Worm (Caenorhabditis elegans) whole organism, young adult: ENCODE results near the gene M03F8.7.

Experiments
- B0261.1 ChIP-seq: sonication (generic microtip); optimal IDR thresholded peaks from 2 replicates; lab custom pipeline; 2016; ENCODE audit warnings: mild to moderate bottlenecking, missing genetic modification characterization, moderate library complexity, missing compliant biosample characterization
- B0336.3 ChIP-seq: fragments of 200-800 bp; sonication (Bioruptor generic); IDR thresholded peaks from 2 replicates; pipeline ENCODE4 v1.3.6; 2022; ENCODE audit warnings: missing genetic modification characterization, missing compliant biosample characterization
- F10E7.11 ChIP-seq: sonication (generic microtip); optimal IDR thresholded peaks from 2 replicates; lab custom pipeline; 2017; ENCODE audit warnings: mild to moderate bottlenecking, missing genetic modification characterization, moderate library complexity, missing compliant biosample characterization
- F22D6.2 ChIP-seq: sonication (generic microtip); optimal IDR thresholded peaks from 2 replicates; lab custom pipeline; 2016; ENCODE audit warnings: mild to moderate bottlenecking, missing genetic modification characterization, missing compliant biosample characterization
- F23B12.7 ChIP-seq: sonication (generic microtip); optimal IDR thresholded peaks from 2 replicates; lab custom pipeline; 2017; ENCODE audit warnings: missing genetic modification characterization, mild to moderate bottlenecking, missing compliant biosample characterization, antibody characterized with exemption, moderate library complexity; ENCODE audit not compliant: insufficient read depth
- F33H1.4 ChIP-seq: fragments of 200-800 bp; sonication (Bioruptor generic); IDR thresholded peaks from 2 replicates; pipeline ENCODE4 v1.3.6; 2022; ENCODE audit warnings: missing genetic modification reagents, missing genetic modification characterization, missing compliant biosample characterization
- Y56A3A.18 ChIP-seq: fragments of 200-800 bp; sonication (Bioruptor generic); IDR thresholded peaks from 2 replicates; pipeline ENCODE4 v1.3.6; 2022; ENCODE audit warnings: missing genetic modification reagents, missing genetic modification characterization, missing compliant biosample characterization
- Y67H2A.10 ChIP-seq: fragments of 200-800 bp; sonication (Bioruptor generic); conservative IDR thresholded peaks from 2 replicates; pipeline ENCODE4 v1.3.6; 2022; ENCODE audit warnings: missing genetic modification reagents, missing genetic modification characterization, missing compliant biosample characterization
- Y95B8A.8 ChIP-seq: fragments of 200-800 bp; sonication (Bioruptor generic); IDR thresholded peaks from 2 replicates; pipeline ENCODE4 v1.3.6; 2022; ENCODE audit warnings: missing genetic modification reagents, missing genetic modification characterization, missing compliant biosample characterization
- aptf-2 ChIP-seq: fragments of 200-800 bp; sonication (Bioruptor generic); conservative IDR thresholded peaks from 2 replicates; pipeline ENCODE4 v1.3.6; 2022; ENCODE audit warnings: missing genetic modification reagents, missing genetic modification characterization, missing compliant biosample characterization
- atf-7 ChIP-seq: sonication (generic microtip); optimal IDR thresholded peaks from 2 replicates; lab custom pipeline; 2017; ENCODE audit warnings: mild to moderate bottlenecking, missing genetic modification characterization, missing compliant biosample characterization
- athp-1 ChIP-seq: sonication (generic microtip); optimal IDR thresholded peaks from 2 replicates; lab custom pipeline; 2017; ENCODE audit warnings: mild to moderate bottlenecking, missing genetic modification characterization, missing compliant biosample characterization
- attf-3 ChIP-seq: fragments of 200-800 bp; sonication (Bioruptor generic); conservative IDR thresholded peaks from 2 replicates; pipeline ENCODE4 v1.3.6; 2022; ENCODE audit warnings: missing genetic modification reagents, missing genetic modification characterization, missing compliant biosample characterization
- cebp-1 ChIP-seq, 2 experiments: fragments of 200-800 bp in 1 of 2; sonication (Bioruptor generic) in 1 of 2; sonication (generic microtip) in 1 of 2; IDR thresholded peaks in 1 of 2; optimal IDR thresholded peaks in 1 of 2; 2 replicates each; pipeline versions ENCODE4 v1.3.6 to Lab custom; 2017 to 2022; ENCODE audit warnings: missing compliant biosample characterization in 2 of 2, missing genetic modification characterization in 2 of 2, mild to moderate bottlenecking in 1 of 2, missing genetic modification reagents in 1 of 2, moderate library complexity in 1 of 2
- cebp-2 ChIP-seq: fragments of 200-800 bp; sonication (Bioruptor generic); IDR thresholded peaks from 2 replicates; pipeline ENCODE4 v1.3.6; 2022; ENCODE audit warnings: missing genetic modification characterization, missing compliant biosample characterization
- ceh-40 ChIP-seq: fragments of 200-800 bp; sonication (Bioruptor generic); IDR thresholded peaks from 2 replicates; pipeline ENCODE4 v1.3.6; 2022; ENCODE audit warnings: missing genetic modification characterization, missing compliant biosample characterization
- ceh-79 ChIP-seq: sonication (generic microtip); optimal IDR thresholded peaks from 2 replicates; lab custom pipeline; 2017; ENCODE audit warnings: mild to moderate bottlenecking, missing genetic modification characterization, missing compliant biosample characterization
- chd-7 ChIP-seq: sonication (generic microtip); optimal IDR thresholded peaks from 2 replicates; lab custom pipeline; 2016; ENCODE audit warnings: mild to moderate bottlenecking, missing genetic modification characterization, moderate library complexity, missing compliant biosample characterization
- dpl-1 ChIP-seq: fragments of 150-350 bp; optimal IDR thresholded peaks from 2 replicates; lab custom pipeline; 2014; ENCODE audit warnings: missing biosample characterization, missing genetic modification reagents, missing genetic modification characterization
- efl-1 ChIP-seq: fragments of 150-350 bp; optimal IDR thresholded peaks from 2 replicates; lab custom pipeline; 2014; ENCODE audit warnings: missing biosample characterization, missing genetic modification reagents, missing genetic modification characterization
- egl-44 ChIP-seq: fragments of 200-800 bp; sonication (Bioruptor generic); IDR thresholded peaks from 2 replicates; pipeline ENCODE4 v1.3.6; 2022; ENCODE audit warnings: missing genetic modification reagents, missing genetic modification characterization, missing compliant biosample characterization
- ets-4 ChIP-seq: fragments of 200-800 bp; sonication (Bioruptor generic); optimal IDR thresholded peaks from 2 replicates; lab custom pipeline; 2018; ENCODE audit warnings: mild to moderate bottlenecking, missing genetic modification characterization, missing compliant biosample characterization
- fkh-3 ChIP-seq: sonication (generic microtip); optimal IDR thresholded peaks from 2 replicates; lab custom pipeline; 2016; ENCODE audit warnings: mild to moderate bottlenecking, missing genetic modification characterization, missing compliant biosample characterization
- him-1 ChIP-seq: sonication (generic microtip); optimal IDR thresholded peaks from 2 replicates; lab custom pipeline; 2016; ENCODE audit warnings: missing genotype, missing genetic modification reagents, missing genetic modification characterization, missing compliant biosample characterization
- hlh-12 ChIP-seq: sonication (generic microtip); optimal IDR thresholded peaks from 2 replicates; lab custom pipeline; 2016; ENCODE audit warnings: missing genetic modification characterization, missing compliant biosample characterization
- hmg-1.2 ChIP-seq: fragments of 200-800 bp; sonication (Bioruptor generic); IDR thresholded peaks from 2 replicates; pipeline ENCODE4 v1.3.6; 2022; ENCODE audit warnings: missing genetic modification reagents, missing genetic modification characterization, missing compliant biosample characterization
- hsf-1 ChIP-seq: fragments of 200-800 bp; sonication (Bioruptor generic); IDR thresholded peaks from 2 replicates; pipeline ENCODE4 v1.3.6; 2022; ENCODE audit warnings: missing genetic modification reagents, missing genetic modification characterization, missing compliant biosample characterization
- lin-40 ChIP-seq: sonication (generic microtip); optimal IDR thresholded peaks from 2 replicates; lab custom pipeline; 2016; ENCODE audit warnings: missing genetic modification characterization, mild to moderate bottlenecking, missing compliant biosample characterization, missing genotype, missing genetic modification reagents
- lir-1 ChIP-seq: fragments of 200-800 bp; sonication (Bioruptor generic); conservative IDR thresholded peaks from 2 replicates; pipeline ENCODE4 v1.3.6; 2022; ENCODE audit warnings: missing genetic modification reagents, missing genetic modification characterization, missing compliant biosample characterization
- mel-28 ChIP-seq: sonication (generic microtip); optimal IDR thresholded peaks from 2 replicates; lab custom pipeline; 2016; ENCODE audit warnings: borderline replicate concordance, mild to moderate bottlenecking, missing genetic modification characterization, missing compliant biosample characterization
- nfyb-1 ChIP-seq: fragments of 200-800 bp; sonication (Bioruptor generic); IDR thresholded peaks from 2 replicates; pipeline ENCODE4 v1.3.6; 2022; ENCODE audit warnings: missing genetic modification reagents, missing genetic modification characterization, missing compliant biosample characterization
- nhr-27 ChIP-seq: fragments of 200-800 bp; sonication (Bioruptor generic); optimal IDR thresholded peaks from 2 replicates; lab custom pipeline; 2018; ENCODE audit warnings: mild to moderate bottlenecking, missing genetic modification characterization, moderate library complexity, missing compliant biosample characterization
- rec-8 ChIP-seq, 2 experiments: sonication (generic microtip); optimal IDR thresholded peaks; 2 replicates each; lab custom pipeline; 2016; ENCODE audit warnings: mild to moderate bottlenecking in 2 of 2, missing genetic modification characterization in 2 of 2, missing genetic modification reagents in 2 of 2, missing genotype in 2 of 2, missing biosample characterization in 1 of 2, missing compliant biosample characterization in 1 of 2, moderate library complexity in 1 of 2
- snpc-1.1 ChIP-seq: sonication (generic microtip); optimal IDR thresholded peaks from 2 replicates; lab custom pipeline; 2017; ENCODE audit warnings: missing genetic modification characterization, mild to moderate bottlenecking, missing compliant biosample characterization, antibody characterized with exemption, moderate library complexity, missing genotype, missing genetic modification reagents; ENCODE audit not compliant: insufficient read depth
- snpc-4 ChIP-seq, 5 experiments: fragments of 150-350 bp in 1 of 5; sonication (generic microtip) in 4 of 5; optimal IDR thresholded peaks; 2 replicates each; lab custom pipeline; 2014 to 2018; ENCODE audit warnings: missing genetic modification characterization in 5 of 5, missing biosample characterization in 3 of 5, antibody characterized with exemption in 2 of 5, mild to moderate bottlenecking in 2 of 5, missing compliant biosample characterization in 2 of 5, missing genotype in 2 of 5, moderate library complexity in 2 of 5, missing genetic modification reagents in 1 of 5
- somi-1 ChIP-seq: fragments of 200-800 bp; sonication (Bioruptor generic); optimal IDR thresholded peaks from 2 replicates; lab custom pipeline; 2018; ENCODE audit warnings: mild to moderate bottlenecking, missing genetic modification characterization, missing compliant biosample characterization
- tbx-9 ChIP-seq: sonication (generic microtip); optimal IDR thresholded peaks from 2 replicates; lab custom pipeline; 2016; ENCODE audit warnings: borderline replicate concordance, missing genetic modification characterization, inconsistent platforms, missing compliant biosample characterization
- tlf-1 ChIP-seq: fragments of 200-800 bp; sonication (Bioruptor generic); optimal IDR thresholded peaks from 2 replicates; lab custom pipeline; 2018; ENCODE audit warnings: mild to moderate bottlenecking, missing genetic modification characterization, missing compliant biosample characterization
- ztf-25 ChIP-seq: fragments of 200-800 bp; sonication (Bioruptor generic); IDR thresholded peaks from 2 replicates; pipeline ENCODE4 v1.3.6; 2022; ENCODE audit warnings: missing genetic modification reagents, missing genetic modification characterization, missing compliant biosample characterization

Gene M03F8.7

DNA sequence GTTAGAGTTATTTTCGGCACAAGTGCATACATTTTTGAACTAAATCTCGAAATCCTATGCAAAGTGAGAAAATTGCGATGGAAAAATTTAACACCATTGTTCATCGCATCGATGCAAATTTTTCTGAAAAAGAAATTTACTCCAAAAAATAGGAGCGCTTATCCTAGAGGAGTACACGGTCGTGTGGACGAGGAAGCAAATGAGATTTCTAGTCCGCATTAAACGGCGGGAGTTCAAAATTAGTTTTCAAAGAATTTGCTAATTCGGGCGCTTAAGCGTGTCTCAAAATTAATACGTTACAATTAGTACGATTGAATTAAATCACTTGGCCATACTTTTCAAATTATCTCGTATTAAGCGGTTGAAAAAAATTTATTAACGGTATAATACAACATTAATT, 19.0 kb upstream of the M03F8.7 start, which contains the start of gene lrpr-1 (continued):
- TF ChIP-seq Y95B8A.8 (GFP tag; lab: Robert Waterston, UW) (no peak), F22D6.2 (tag; lab: Kevin White, UChicago) (peak; percentile 48), B0261.1 (no peak), tbx-9 (tag; lab: Kevin White, UChicago) (no peak), nfyb-1 (GFP tag; lab: Robert Waterston, UW) (no peak; the same call in 1 of the 2 replicates), efl-1 (peak; percentile 79), nhr-27 (tag; lab: Kevin White, UChicago) (no peak), attf-3 (GFP tag; lab: Robert Waterston, UW) (peak; percentile 71), hlh-12 (no peak), Y67H2A.10 (GFP tag; lab: Robert Waterston, UW) (peak; percentile 52; the same call in 1 of the 2 replicates), somi-1 (GFP tag; lab: Kevin White, UChicago) (peak; percentile 16), tlf-1 (GFP tag; lab: Kevin White, UChicago) (no peak), snpc-1.1 (no peak), athp-1 (tag; lab: Kevin White, UChicago) (peak; percentile 39), hsf-1 (GFP tag; lab: Robert Waterston, UW) (0 out of 2 replicates have a peak, but pooled peaks have one; percentile 35), him-1 (tag; lab: Kevin White, UChicago) (peak; percentile 62), cebp-1 (GFP tag; IDR thresholded peaks at IDR 0.05; lab: Robert Waterston, UW) (no peak), cebp-1 (tag; optimal IDR thresholded peaks at IDR 0.05; lab: Kevin White, UChicago) (no peak), egl-44 (GFP tag; lab: Robert Waterston, UW) (no peak), hmg-1.2 (GFP tag; lab: Robert Waterston, UW) (no peak; the same call in 1 of the 2 replicates), rec-8 (tag; optimal IDR thresholded peaks at IDR 0.05; lab: Kevin White, UChicago) (peak; percentile 48 to 90), lin-40 (tag; lab: Kevin White, UChicago) (no peak), snpc-4 (GFP tag; optimal IDR thresholded peaks at IDR 0.05; lab: Kevin White, UChicago) (no peak), snpc-4 (tag; optimal IDR thresholded peaks at IDR 0.05; lab: Kevin White, UChicago) (peak in 1 of 4 experiments; percentile 18), aptf-2 (GFP tag; lab: Robert Waterston, UW) (peak; percentile 79), F23B12.7 (no peak), cebp-2 (no peak), dpl-1 (GFP tag; lab: Kevin White, UChicago) (peak; percentile 81), F10E7.11 (no peak), ceh-79 (no peak), ceh-40 (GFP tag; lab: Robert Waterston, UW) (no peak), mel-28 (tag; lab: Kevin White, UChicago) (peak; percentile 51), atf-7 (tag; lab: Kevin White, UChicago) (no peak), chd-7 (tag; lab: Kevin White, UChicago) (no peak), ztf-25 (GFP tag; lab: Robert Waterston, UW) (no peak), lir-1 (GFP tag; lab: Robert Waterston, UW) (peak; percentile 73), Y56A3A.18 (GFP tag; lab: Robert Waterston, UW) (no peak), fkh-3 (tag; lab: Kevin White, UChicago) (no peak), B0336.3 (GFP tag; lab: Robert Waterston, UW) (no peak)

DNA sequence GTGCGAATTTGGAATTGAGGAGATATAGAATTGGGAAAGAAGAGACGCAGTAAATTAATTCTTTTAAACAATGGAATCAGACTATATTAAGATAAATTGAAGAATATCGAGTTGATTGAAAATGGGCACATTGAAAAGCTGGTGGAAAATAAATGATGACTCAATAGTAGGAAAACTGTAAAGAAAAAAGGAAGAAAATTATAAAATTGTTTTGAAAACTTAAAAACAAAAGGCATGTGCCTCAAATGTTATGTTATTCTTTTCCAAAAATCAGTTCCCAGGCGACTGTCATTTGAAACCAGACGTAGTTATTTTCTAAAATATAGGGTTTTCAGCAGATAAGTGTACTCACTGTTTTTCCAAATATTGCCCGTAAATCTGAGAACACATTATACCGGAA, 16.9 kb upstream of the M03F8.7 start, which contains the start of gene C04E6.12:
Gene C04E6.12 (minus strand): TSS at position 101 of the 400 bp plus-strand sequence.
- TF ChIP-seq ets-4 (GFP tag; lab: Kevin White, UChicago) (no peak), F33H1.4 (GFP tag; lab: Robert Waterston, UW) (no peak), snpc-4 (GFP tag; optimal IDR thresholded peaks at IDR 0.05; lab: Kevin White, UChicago) (no peak), snpc-4 (tag; optimal IDR thresholded peaks at IDR 0.05; lab: Kevin White, UChicago) (no peak)
